Worm (Caenorhabditis elegans): ENCODE results near the gene ubh-4.

ubh-4 gene

ce11 chrII:8039416-8039815 is at the start of gene ubh-4, which contains the start of gene algn-6 (continued):
- TF ChIP-seq Y53F4B.3 (GFP tag; IDR thresholded peaks at IDR 0.05) (no peak), athp-1 (tag; optimal IDR thresholded peaks at IDR 0.05) (peak; percentile 54), bed-1 (GFP tag; IDR thresholded peaks at IDR 0.05) (no peak), ceh-91 (GFP tag; IDR thresholded peaks at IDR 0.05) (peak; percentile 69; the same call in 1 of the 2 replicates), tlf-1 (GFP tag; optimal IDR thresholded peaks at IDR 0.05) (no peak), F52B5.7 (tag; optimal IDR thresholded peaks at IDR 0.05) (no peak), lsl-1 (GFP tag; optimal IDR thresholded peaks at IDR 0.05) (peak; percentile 87), F23B12.7 (tag; optimal IDR thresholded peaks at IDR 0.05; ENCODE audit: insufficient read depth) (peak; percentile 63), madf-10 (tag; optimal IDR thresholded peaks at IDR 0.05) (peak; percentile 32), tbp1 (GFP tag; optimal IDR thresholded peaks at IDR 0.05) (peak; percentile 44), ztf-3 (GFP tag; optimal IDR thresholded peaks at IDR 0.05) (no peak), mcd-1 (GFP tag; IDR thresholded peaks at IDR 0.05) (peak; percentile 89), snpc-4 (GFP tag; optimal IDR thresholded peaks at IDR 0.05) (no peak), snpc-4 (tag; optimal IDR thresholded peaks at IDR 0.05) (peak; percentile 24 to 40 (median 29)), hlh-26 (GFP tag; conservative IDR thresholded peaks at IDR 0.05) (no peak), K12H6.12 (tag; optimal IDR thresholded peaks at IDR 0.05) (peak; percentile 43), hrde-1 (tag; optimal IDR thresholded peaks at IDR 0.05; ENCODE audit: borderline replicate concordance) (no peak), rpc-1 (optimal IDR thresholded peaks at IDR 0.05) (no peak), rpc-1 (tag; optimal IDR thresholded peaks at IDR 0.05) (no peak), xnd-1 (tag; optimal IDR thresholded peaks at IDR 0.05) (peak; percentile 25), snpc-1.3 (tag; optimal IDR thresholded peaks at IDR 0.05; ENCODE audit: insufficient read depth) (peak; percentile 3), K11D2.4 (GFP tag; IDR thresholded peaks at IDR 0.05) (no peak), hmg-20 (GFP tag; IDR thresholded peaks at IDR 0.05) (no peak), D2030.7 (GFP tag; IDR thresholded peaks at IDR 0.05) (peak; percentile 67), chd-7 (tag; optimal IDR thresholded peaks at IDR 0.05) (no peak), die-1 (tag; optimal IDR thresholded peaks at IDR 0.05) (no peak), lin-40 (tag; optimal IDR thresholded peaks at IDR 0.05) (peak; percentile 16), tbx-9 (tag; optimal IDR thresholded peaks at IDR 0.05; ENCODE audit: borderline replicate concordance) (no peak), egrh-3 (GFP tag; IDR thresholded peaks at IDR 0.05) (peak; percentile 21; the same call in 1 of the 2 replicates)

ce11 chrII:8086803-8087202 is 47.4 kb upstream of the ubh-4 start, which contains the start of gene K02C4.3:
K02C4.3 (minus strand) TSS chrII:8086853.
- TF ChIP-seq unc-62 (GFP tag; optimal IDR thresholded peaks at IDR 0.05) (no peak), lsl-1 (GFP tag; optimal IDR thresholded peaks at IDR 0.05) (peak; percentile 56), F57A8.1 (GFP tag; optimal IDR thresholded peaks at IDR 0.05) (no peak), mxl-1 (tag; optimal IDR thresholded peaks at IDR 0.05) (no peak), lin-35 (GFP tag; optimal IDR thresholded peaks at IDR 0.05) (peak in 1 of 3 experiments; percentile 80), mes-4 (tag; optimal IDR thresholded peaks at IDR 0.05) (no peak), attf-6 (GFP tag; IDR thresholded peaks at IDR 0.05) (no peak), nhr-27 (tag; optimal IDR thresholded peaks at IDR 0.05) (no peak), snpc-4 (GFP tag; optimal IDR thresholded peaks at IDR 0.05) (no peak), snpc-4 (tag; optimal IDR thresholded peaks at IDR 0.05) (peak; percentile 45 to 74 (median 73)), atf-7 (tag; optimal IDR thresholded peaks at IDR 0.05) (no peak), ceh-100 (GFP tag; IDR thresholded peaks at IDR 0.05) (no peak), F55B11.4 (tag; optimal IDR thresholded peaks at IDR 0.05; ENCODE audit: borderline replicate concordance, insufficient read depth) (no peak), xnd-1 (tag; optimal IDR thresholded peaks at IDR 0.05) (no peak), Y56A3A.18 (GFP tag; IDR thresholded peaks at IDR 0.05) (no peak), hsf-1 (GFP tag; IDR thresholded peaks at IDR 0.05) (no peak), snpc-1.1 (tag; optimal IDR thresholded peaks at IDR 0.05; ENCODE audit: insufficient read depth) (peak; percentile 34), cebp-2 (GFP tag; IDR thresholded peaks at IDR 0.05) (no peak), hlh-12 (tag; optimal IDR thresholded peaks at IDR 0.05) (no peak), nfya-1 (tag; optimal IDR thresholded peaks at IDR 0.05; ENCODE audit: borderline replicate concordance, insufficient read depth) (no peak), sea-2 (GFP tag; IDR thresholded peaks at IDR 0.05) (no peak), lsy-27 (tag; optimal IDR thresholded peaks at IDR 0.05; ENCODE audit: borderline replicate concordance, insufficient read depth) (no peak), Y67H2A.10 (GFP tag; conservative IDR thresholded peaks at IDR 0.05) (no peak), lin-40 (tag; optimal IDR thresholded peaks at IDR 0.05) (peak; percentile 37)
